Worm (Caenorhabditis elegans): ENCODE results near the gene ZK795.2.

DNA sequence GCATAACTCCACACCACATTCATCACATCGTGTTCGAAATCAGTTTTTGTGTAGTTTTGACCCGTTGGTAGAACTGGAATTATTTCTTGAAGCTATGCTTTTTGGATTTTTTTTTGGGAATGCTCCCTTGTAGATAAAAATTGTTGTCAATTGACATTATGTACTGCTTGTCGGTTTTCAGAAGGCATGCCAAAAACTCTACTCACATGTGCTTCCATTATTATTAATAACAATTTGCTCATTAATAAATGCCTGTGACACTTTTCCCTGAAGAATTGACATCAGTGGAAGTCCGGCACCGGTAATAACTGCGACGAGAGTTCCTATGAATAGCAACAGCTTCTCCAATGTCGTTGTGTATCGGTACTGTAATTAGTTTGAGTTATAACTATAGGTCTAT, 38.2 kb upstream of the ZK795.2 start:
- TF ChIP-seq unc-62 (GFP tag; optimal IDR thresholded peaks at IDR 0.05) = no peak
- TF ChIP-seq mbf-1 (tag; optimal IDR thresholded peaks at IDR 0.05) = no peak
- no peak for TF ChIP-seq nhr-77 (tag; optimal IDR thresholded peaks at IDR 0.05)

Measured in whole organism, L2 larva.